Worm (Caenorhabditis elegans): ENCODE results near the gene ZC239.4.

Gene ZC239.4

ce11 chrII:3237038-3237521, 23.1 kb downstream of the ZC239.4 start, which contains the start of the genes srz-67 and C17F4.11:
TSS of gene srz-67 (minus strand) at chrII:3237138.
TSS of gene C17F4.11 (plus strand) at chrII:3237471.
- TF ChIP-seq him-1 (tag; optimal IDR thresholded peaks at IDR 0.05) (no peak), dao-5 (tag; optimal IDR thresholded peaks at IDR 0.05) (no peak), W03F9.2 (tag; optimal IDR thresholded peaks at IDR 0.05) (no peak)

ce11 chrII:3240207-3240606, 26.2 kb downstream of the ZC239.4 start, which contains the start of gene C17F4.3:
TSS of gene C17F4.3 (plus strand) at chrII:3240507.
- no peak for TF ChIP-seq W03F9.2 (tag; optimal IDR thresholded peaks at IDR 0.05)
- TF ChIP-seq him-1 (tag; optimal IDR thresholded peaks at IDR 0.05) = no peak
- TF ChIP-seq dao-5 (tag; optimal IDR thresholded peaks at IDR 0.05) = no peak

ce11 chrII:3241842-3242241, 27.8 kb downstream of the ZC239.4 start:
- TF ChIP-seq dao-5 (tag; optimal IDR thresholded peaks at IDR 0.05) (no peak), him-1 (tag; optimal IDR thresholded peaks at IDR 0.05) (no peak), W03F9.2 (tag; optimal IDR thresholded peaks at IDR 0.05) (no peak)

ce11 chrII:3244070-3244469, 30.1 kb downstream of the ZC239.4 start, which contains the start of gene C17F4.12:
TSS of gene C17F4.12 (minus strand) at chrII:3244170.
- TF ChIP-seq dao-5 (tag; optimal IDR thresholded peaks at IDR 0.05) (no peak), W03F9.2 (tag; optimal IDR thresholded peaks at IDR 0.05) (no peak), him-1 (tag; optimal IDR thresholded peaks at IDR 0.05) (no peak)

- no peak for TF ChIP-seq W03F9.2 (tag; optimal IDR thresholded peaks at IDR 0.05)
- no peak for TF ChIP-seq dao-5 (tag; optimal IDR thresholded peaks at IDR 0.05)
- no peak for TF ChIP-seq him-1 (tag; optimal IDR thresholded peaks at IDR 0.05)
Observed at ce11 chrII:3244758-3245157, 30.8 kb downstream of the ZC239.4 start.

- TF ChIP-seq him-1 (tag; optimal IDR thresholded peaks at IDR 0.05) = no peak
Observed at ce11 chrII:3245836-3246235, 31.8 kb downstream of the ZC239.4 start, which contains the start of gene C17F4.7. TSS of gene C17F4.7 (minus strand) at chrII:3246015.

ce11 chrII:3247556-3247955, 33.6 kb downstream of the ZC239.4 start:
- TF ChIP-seq W03F9.2 (tag; optimal IDR thresholded peaks at IDR 0.05) (no peak), dao-5 (tag; optimal IDR thresholded peaks at IDR 0.05) (no peak), him-1 (tag; optimal IDR thresholded peaks at IDR 0.05) (no peak)

ce11 chrII:3248043-3248718, 34.2 kb downstream of the ZC239.4 start, which contains the start of the genes fbxc-50 and C17F4.2:
TSS of gene fbxc-50 (minus strand) at chrII:3248123.
TSS of gene C17F4.2 (plus strand) at chrII:3248668.
- no peak for TF ChIP-seq him-1 (tag; optimal IDR thresholded peaks at IDR 0.05)
- TF ChIP-seq dao-5 (tag; optimal IDR thresholded peaks at IDR 0.05) = no peak
- TF ChIP-seq W03F9.2 (tag; optimal IDR thresholded peaks at IDR 0.05) = no peak

- TF ChIP-seq him-1 (tag; optimal IDR thresholded peaks at IDR 0.05) (no peak), W03F9.2 (tag; optimal IDR thresholded peaks at IDR 0.05) (no peak), dao-5 (tag; optimal IDR thresholded peaks at IDR 0.05) (no peak)
Observed at ce11 chrII:3249406-3249805, 35.4 kb downstream of the ZC239.4 start, which contains the start of gene clec-124. TSS of gene clec-124 (plus strand) at chrII:3249706.

ce11 chrII:3250195-3250594, 36.2 kb downstream of the ZC239.4 start:
- TF ChIP-seq W03F9.2 (tag; optimal IDR thresholded peaks at IDR 0.05) (no peak), dao-5 (tag; optimal IDR thresholded peaks at IDR 0.05) (no peak), him-1 (tag; optimal IDR thresholded peaks at IDR 0.05) (no peak)

ce11 chrII:3251782-3252181, 37.8 kb downstream of the ZC239.4 start:
- TF ChIP-seq dao-5 (tag; optimal IDR thresholded peaks at IDR 0.05) = no peak
- no peak for TF ChIP-seq him-1 (tag; optimal IDR thresholded peaks at IDR 0.05)
- no peak for TF ChIP-seq W03F9.2 (tag; optimal IDR thresholded peaks at IDR 0.05)

- TF ChIP-seq W03F9.2 (tag; optimal IDR thresholded peaks at IDR 0.05) (no peak), dao-5 (tag; optimal IDR thresholded peaks at IDR 0.05) (no peak), him-1 (tag; optimal IDR thresholded peaks at IDR 0.05) (no peak)
Observed at ce11 chrII:3259254-3259653, 45.3 kb downstream of the ZC239.4 start, which contains the start of gene gcy-19. TSS of gene gcy-19 (minus strand) at chrII:3259354.

- TF ChIP-seq W03F9.2 (tag; optimal IDR thresholded peaks at IDR 0.05) = no peak
Observed at ce11 chrII:3262504-3262903, 48.5 kb downstream of the ZC239.4 start, which contains the start of gene F02E11.2. TSS of gene F02E11.2 (plus strand) at chrII:3262804.

ce11 chrII:3264704-3265103, 50.7 kb downstream of the ZC239.4 start:
- TF ChIP-seq dao-5 (tag; optimal IDR thresholded peaks at IDR 0.05) (no peak), W03F9.2 (tag; optimal IDR thresholded peaks at IDR 0.05) (no peak), him-1 (tag; optimal IDR thresholded peaks at IDR 0.05) (no peak)
